Worm (Caenorhabditis elegans): ENCODE data around the gene sem-5.

Gene sem-5

DNA sequence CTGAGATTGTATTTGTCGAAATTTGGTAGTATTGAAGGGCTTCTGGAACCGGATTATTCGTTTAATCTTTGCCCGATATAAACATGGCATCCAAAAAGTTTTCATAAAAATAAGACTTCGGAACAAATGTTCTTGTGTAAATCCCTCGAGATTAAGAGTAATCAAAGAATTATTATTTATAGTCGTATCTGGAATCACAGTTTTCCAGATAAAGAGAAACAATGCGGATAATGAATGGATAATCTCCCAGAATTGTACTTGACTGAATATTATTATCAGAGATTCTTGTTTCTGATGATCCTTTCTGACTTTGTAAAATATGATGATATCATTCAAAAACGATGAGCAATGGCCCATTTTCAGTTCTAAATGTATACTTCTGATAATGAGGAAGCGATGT, 40.4 kb downstream of the sem-5 start:
- TF ChIP-seq unc-62 (GFP tag; optimal IDR thresholded peaks at IDR 0.05), result no peak

DNA sequence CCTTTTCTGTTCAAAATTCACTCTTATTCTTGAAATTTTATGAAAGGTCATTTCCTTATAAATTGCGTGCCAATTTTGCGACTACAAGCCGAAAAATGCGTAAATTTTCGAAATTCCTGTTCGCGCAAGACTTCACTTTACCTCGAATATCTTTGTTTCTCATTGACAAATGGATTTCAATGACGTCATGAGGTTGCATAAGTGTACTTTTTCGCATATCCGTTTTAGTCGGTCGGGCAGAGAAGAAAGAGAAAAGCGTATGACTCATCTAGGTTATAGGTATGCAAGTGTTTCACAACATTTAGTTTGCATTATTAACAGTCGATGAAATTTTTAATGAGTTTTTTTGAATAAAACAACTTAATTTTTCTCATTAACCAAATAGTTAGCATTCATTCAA, 45.4 kb downstream of the sem-5 start:
- no peak for TF ChIP-seq unc-62 (GFP tag; optimal IDR thresholded peaks at IDR 0.05)

DNA sequence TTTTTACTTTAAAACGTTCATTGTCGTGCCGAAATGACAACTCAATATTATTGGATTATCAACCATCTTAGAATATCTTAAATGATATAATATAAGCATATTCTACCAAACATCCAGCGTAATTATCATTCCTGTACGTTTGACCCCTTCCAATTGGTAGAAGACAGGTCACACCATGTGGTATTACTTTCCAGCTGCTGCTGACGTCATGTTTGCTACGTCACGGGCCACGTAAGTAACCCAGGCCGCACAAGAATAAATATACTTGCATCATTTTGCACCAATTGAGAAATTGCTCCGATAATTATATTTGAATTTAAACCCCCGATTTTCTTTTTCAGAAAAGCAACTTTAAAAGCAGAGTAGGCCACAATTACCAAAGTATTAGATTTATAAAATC, 45.9 kb downstream of the sem-5 start:
- no peak for TF ChIP-seq unc-62 (GFP tag; optimal IDR thresholded peaks at IDR 0.05)

DNA sequence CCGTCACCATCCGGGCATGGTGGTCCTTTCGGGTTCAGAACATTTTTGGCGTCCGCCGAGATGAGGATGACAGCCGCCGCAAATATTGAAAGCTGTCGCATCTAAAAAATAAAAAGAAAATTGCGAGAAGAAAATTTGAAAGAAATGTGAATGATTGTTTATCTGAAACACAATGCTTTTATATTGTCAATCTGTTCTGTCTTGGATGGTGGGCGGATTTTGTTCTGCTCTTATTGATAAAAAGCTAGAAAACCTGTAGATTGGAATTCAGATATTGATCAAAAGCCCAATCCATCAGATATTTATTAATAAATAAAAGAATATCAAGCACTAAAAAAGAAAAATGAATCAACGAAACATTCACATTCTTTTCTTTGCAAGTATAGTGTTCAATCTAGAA, 47.7 kb downstream of the sem-5 start, which contains the start of gene C39D10.7:
C39D10.7 (minus strand) TSS at position 101 of the 400 bp plus-strand sequence.
- no peak for TF ChIP-seq unc-62 (GFP tag; optimal IDR thresholded peaks at IDR 0.05)
